Worm (Caenorhabditis elegans) whole organism, late embryonic: ENCODE data around the gene F54D10.9.

ENCODE experiments used
- C38D4.7 ChIP-seq: fragments of 200-800 bp; sonication (Bioruptor generic); optimal IDR thresholded peaks from 2 replicates; lab custom pipeline; 2018; ENCODE audit warnings: mild to moderate bottlenecking, missing genetic modification characterization, moderate library complexity, missing compliant biosample characterization
- F13H6.1 ChIP-seq: sonication (generic microtip); optimal IDR thresholded peaks from 2 replicates; lab custom pipeline; 2016; ENCODE audit warnings: missing genetic modification characterization, missing compliant biosample characterization
- T23F11.4 ChIP-seq: fragments of 200-800 bp; sonication (Bioruptor generic); optimal IDR thresholded peaks from 2 replicates; lab custom pipeline; 2018; ENCODE audit warnings: mild to moderate bottlenecking, missing genetic modification characterization, missing compliant biosample characterization
- Y22D7AL.16 ChIP-seq: sonication (generic microtip); optimal IDR thresholded peaks from 2 replicates; lab custom pipeline; 2016; ENCODE audit warnings: missing genetic modification characterization, missing compliant biosample characterization
- ahr-1 ChIP-seq: sonication (generic microtip); optimal IDR thresholded peaks from 2 replicates; lab custom pipeline; 2016; ENCODE audit warnings: missing genetic modification characterization, missing compliant biosample characterization
- ama-1 ChIP-seq: fragments of 150-350 bp; optimal IDR thresholded peaks from 2 replicates; lab custom pipeline; 2014
- ceh-18 ChIP-seq: sonication (generic microtip); optimal IDR thresholded peaks from 2 replicates; lab custom pipeline; 2016; ENCODE audit warnings: missing genetic modification characterization, missing compliant biosample characterization
- ceh-19 ChIP-seq: fragments of 200-800 bp; sonication (Bioruptor generic); optimal IDR thresholded peaks from 2 replicates; lab custom pipeline; 2018; ENCODE audit warnings: mild to moderate bottlenecking, missing genetic modification characterization, missing compliant biosample characterization
- ceh-22 ChIP-seq: sonication (generic microtip); optimal IDR thresholded peaks from 2 replicates; lab custom pipeline; 2017; ENCODE audit warnings: missing biosample characterization, missing genetic modification characterization
- ceh-24 ChIP-seq: sonication (generic microtip); optimal IDR thresholded peaks from 2 replicates; lab custom pipeline; 2016; ENCODE audit warnings: mild to moderate bottlenecking, missing genetic modification characterization, missing compliant biosample characterization
- ceh-30 ChIP-seq: fragments of 150-350 bp; optimal IDR thresholded peaks from 2 replicates; lab custom pipeline; 2014; ENCODE audit warnings: missing biosample characterization, missing genetic modification characterization
- ceh-48 ChIP-seq: sonication (generic microtip); optimal IDR thresholded peaks from 2 replicates; lab custom pipeline; 2016; ENCODE audit warnings: missing genetic modification characterization, inconsistent platforms, missing compliant biosample characterization
- ceh-9 ChIP-seq: sonication (generic microtip); optimal IDR thresholded peaks from 2 replicates; lab custom pipeline; 2016; ENCODE audit warnings: mild to moderate bottlenecking, missing genetic modification characterization, inconsistent platforms, missing compliant biosample characterization
- dmd-4 ChIP-seq: sonication (generic microtip); optimal IDR thresholded peaks from 2 replicates; lab custom pipeline; 2016; ENCODE audit warnings: borderline replicate concordance, missing genetic modification characterization, missing compliant biosample characterization
- eyg-1 ChIP-seq: sonication (generic microtip); optimal IDR thresholded peaks from 2 replicates; lab custom pipeline; 2016; ENCODE audit warnings: missing genotype, missing genetic modification characterization, missing compliant biosample characterization
- fkh-6 ChIP-seq: sonication (generic microtip); optimal IDR thresholded peaks from 2 replicates; lab custom pipeline; 2016; ENCODE audit warnings: missing genetic modification characterization, missing compliant biosample characterization
- lim-6 ChIP-seq: sonication (generic microtip); optimal IDR thresholded peaks from 2 replicates; lab custom pipeline; 2016; ENCODE audit warnings: missing genetic modification characterization, missing compliant biosample characterization
- lin-11 ChIP-seq: fragments of 200-800 bp; sonication (Bioruptor generic); optimal IDR thresholded peaks from 2 replicates; lab custom pipeline; 2018; ENCODE audit warnings: mild to moderate bottlenecking, missing genetic modification characterization, missing compliant biosample characterization
- mec-3 ChIP-seq: sonication (generic microtip); optimal IDR thresholded peaks from 2 replicates; lab custom pipeline; 2016; ENCODE audit warnings: borderline replicate concordance, missing genetic modification characterization, missing compliant biosample characterization
- nfya-1 ChIP-seq: sonication (generic microtip); optimal IDR thresholded peaks from 2 replicates; lab custom pipeline; 2017; ENCODE audit warnings: missing genetic modification characterization, mild to moderate bottlenecking, missing compliant biosample characterization, antibody characterized with exemption, moderate library complexity
- nhr-11 ChIP-seq: fragments of 150-350 bp; optimal IDR thresholded peaks from 2 replicates; lab custom pipeline; 2014; ENCODE audit warnings: missing biosample characterization, missing genetic modification characterization
- pha-2 ChIP-seq: sonication (generic microtip); optimal IDR thresholded peaks from 2 replicates; lab custom pipeline; 2017; ENCODE audit warnings: mild to moderate bottlenecking, missing genetic modification characterization, missing compliant biosample characterization
- pros-1 ChIP-seq: fragments of 150-350 bp; optimal IDR thresholded peaks from 2 replicates; lab custom pipeline; 2014; ENCODE audit warnings: missing biosample characterization, missing genetic modification reagents, missing genetic modification characterization
- tbx-7 ChIP-seq: sonication (generic microtip); optimal IDR thresholded peaks from 2 replicates; lab custom pipeline; 2016; ENCODE audit warnings: missing genotype, missing genetic modification characterization, missing compliant biosample characterization
- ttx-3 ChIP-seq: sonication (generic microtip); optimal IDR thresholded peaks from 2 replicates; lab custom pipeline; 2016; ENCODE audit warnings: missing genetic modification reagents, missing genetic modification characterization, missing compliant biosample characterization
- unc-86 ChIP-seq: sonication (generic microtip); optimal IDR thresholded peaks from 2 replicates; lab custom pipeline; 2016; ENCODE audit warnings: missing genetic modification characterization, missing compliant biosample characterization
- zip-5 ChIP-seq: sonication (generic microtip); optimal IDR thresholded peaks from 2 replicates; lab custom pipeline; 2016; ENCODE audit warnings: missing genetic modification characterization, missing compliant biosample characterization
- ztf-16 ChIP-seq: sonication (generic microtip); optimal IDR thresholded peaks from 2 replicates; lab custom pipeline; 2017; ENCODE audit warnings: missing genetic modification characterization, missing compliant biosample characterization

Gene F54D10.9

ce11 chrII:3785257-3785656 lies 47.0 kb downstream of the F54D10.9 start, which contains the start of gene T24E12.1:
Gene T24E12.1, plus strand, starts transcription at chrII:3785557.
- TF ChIP-seq ceh-24 (no peak), dmd-4 (tag; lab: Kevin White, UChicago) (no peak), eyg-1 (tag; lab: Kevin White, UChicago) (no peak), Y22D7AL.16 (no peak), zip-5 (tag; lab: Kevin White, UChicago) (no peak), ztf-16 (tag; lab: Kevin White, UChicago) (no peak), mec-3 (no peak), lim-6 (tag; lab: Kevin White, UChicago) (no peak), fkh-6 (tag; lab: Kevin White, UChicago) (no peak), ceh-19 (GFP tag; lab: Kevin White, UChicago) (no peak), lin-11 (tag; lab: Kevin White, UChicago) (no peak), ceh-9 (no peak), ama-1 (lab: Kevin White, UChicago) (no peak), nfya-1 (tag; lab: Kevin White, UChicago) (no peak), ahr-1 (tag; lab: Kevin White, UChicago) (no peak), nhr-11 (tag; lab: Kevin White, UChicago) (no peak), ceh-22 (no peak)

- no peak for TF ChIP-seq ceh-30 (tag; lab: Kevin White, UChicago)
- TF ChIP-seq ztf-16 (tag; lab: Kevin White, UChicago): no peak
- TF ChIP-seq ceh-9: no peak
- no peak for TF ChIP-seq ceh-18
- TF ChIP-seq T23F11.4: no peak
- no peak for TF ChIP-seq F13H6.1 (tag; lab: Kevin White, UChicago)
- TF ChIP-seq nhr-11 (tag; lab: Kevin White, UChicago): no peak
- TF ChIP-seq pha-2 (tag; lab: Kevin White, UChicago): no peak
- no peak for TF ChIP-seq unc-86
These were observed 49.8 kb downstream of the F54D10.9 start, which contains the start of gene T24E12.2 for ce11 chrII:3782309-3783000. Gene T24E12.2, plus strand, starts transcription at chrII:3782950.

ce11 chrII:3781238-3781637 lies 51.0 kb downstream of the F54D10.9 start:
- TF ChIP-seq F13H6.1 (tag; lab: Kevin White, UChicago): no peak
- no peak for TF ChIP-seq T23F11.4
- no peak for TF ChIP-seq C38D4.7 (GFP tag; lab: Kevin White, UChicago)
- TF ChIP-seq ceh-48: no peak
- no peak for TF ChIP-seq lim-6 (tag; lab: Kevin White, UChicago)
- no peak for TF ChIP-seq Y22D7AL.16
- TF ChIP-seq pros-1 (tag; lab: Kevin White, UChicago): no peak
- TF ChIP-seq ttx-3 (tag; lab: Kevin White, UChicago): no peak
- no peak for TF ChIP-seq ahr-1 (tag; lab: Kevin White, UChicago)
- no peak for TF ChIP-seq dmd-4 (tag; lab: Kevin White, UChicago)
- TF ChIP-seq tbx-7: no peak
- no peak for TF ChIP-seq pha-2 (tag; lab: Kevin White, UChicago)
- TF ChIP-seq ceh-19 (GFP tag; lab: Kevin White, UChicago): no peak
- no peak for TF ChIP-seq mec-3
